Worm (Caenorhabditis elegans) whole organism, L2 larva: ENCODE data around the gene F31F7.2.

ENCODE experiments used
- C34F6.9 ChIP-seq: fragments of 150-350 bp; optimal IDR thresholded peaks from 2 replicates; lab custom pipeline; 2014; ENCODE audit warnings: missing biosample characterization, missing genetic modification characterization
- F13H6.1 ChIP-seq: sonication (generic microtip); optimal IDR thresholded peaks from 2 replicates; lab custom pipeline; 2016; ENCODE audit warnings: missing genetic modification characterization, missing compliant biosample characterization
- R02D3.7 ChIP-seq: fragments of 150-350 bp; optimal IDR thresholded peaks from 2 replicates; lab custom pipeline; 2014; ENCODE audit warnings: missing biosample characterization, missing genetic modification characterization
- Y55F3AM.14 ChIP-seq: fragments of 200-800 bp; sonication (Bioruptor generic); optimal IDR thresholded peaks from 2 replicates; lab custom pipeline; 2018; ENCODE audit warnings: mild to moderate bottlenecking, missing genetic modification characterization, missing compliant biosample characterization
- aly-2 ChIP-seq: fragments of 150-350 bp; optimal IDR thresholded peaks from 2 replicates; lab custom pipeline; 2014; ENCODE audit warnings: missing biosample characterization, missing genetic modification characterization
- ama-1 ChIP-seq: fragments of 150-350 bp; optimal IDR thresholded peaks from 2 replicates; lab custom pipeline; 2018; ENCODE audit warnings: inconsistent platforms
- blmp-1 ChIP-seq: sonication (generic microtip); optimal IDR thresholded peaks from 2 replicates; lab custom pipeline; 2017; ENCODE audit warnings: missing genetic modification characterization, mild to moderate bottlenecking, missing compliant biosample characterization, antibody characterized with exemption, moderate library complexity; ENCODE audit not compliant: insufficient read depth
- ceh-82 ChIP-seq: fragments of 150-350 bp; optimal IDR thresholded peaks from 2 replicates; lab custom pipeline; 2014; ENCODE audit warnings: missing biosample characterization, missing genetic modification characterization
- dmd-4 ChIP-seq: sonication (generic microtip); optimal IDR thresholded peaks from 2 replicates; lab custom pipeline; 2017; ENCODE audit warnings: missing biosample characterization, missing genetic modification characterization
- egl-27 ChIP-seq: sonication (generic microtip); optimal IDR thresholded peaks from 3 replicates; lab custom pipeline; 2017; ENCODE audit warnings: missing biosample characterization, missing genetic modification reagents, missing genetic modification characterization
- fos-1 ChIP-seq: fragments of 150-350 bp; optimal IDR thresholded peaks from 2 replicates; lab custom pipeline; 2014; ENCODE audit warnings: missing biosample characterization, missing genetic modification characterization
- gmeb-1 ChIP-seq: fragments of 150-350 bp; optimal IDR thresholded peaks from 2 replicates; lab custom pipeline; 2014; ENCODE audit warnings: missing biosample characterization, missing genetic modification characterization
- lin-11 ChIP-seq: fragments of 150-350 bp; sonication (generic microtip); optimal IDR thresholded peaks from 2 replicates; lab custom pipeline; 2014; ENCODE audit warnings: missing biosample characterization, missing genetic modification characterization, inconsistent platforms, mixed read lengths
- lin-13 ChIP-seq: fragments of 150-350 bp; optimal IDR thresholded peaks from 2 replicates; lab custom pipeline; 2014; ENCODE audit warnings: missing biosample characterization, missing genetic modification reagents, missing genetic modification characterization
- lsy-2 ChIP-seq, 2 experiments: fragments of 150-350 bp in 1 of 2; sonication (generic microtip) in 1 of 2; optimal IDR thresholded peaks; 2 replicates each; lab custom pipeline; 2014 to 2017; ENCODE audit warnings: missing biosample characterization in 2 of 2, missing genetic modification characterization in 2 of 2
- mab-5 ChIP-seq: fragments of 150-350 bp; optimal IDR thresholded peaks from 2 replicates; lab custom pipeline; 2014; ENCODE audit warnings: missing biosample characterization, missing genetic modification characterization
- mbf-1 ChIP-seq: sonication (generic microtip); optimal IDR thresholded peaks from 2 replicates; lab custom pipeline; 2017; ENCODE audit warnings: missing biosample characterization, missing genetic modification characterization
- mdl-1 ChIP-seq, 2 experiments: fragments of 150-350 bp in 1 of 2; sonication (generic microtip) in 1 of 2; optimal IDR thresholded peaks; 2 replicates each; lab custom pipeline; 2017; ENCODE audit warnings: missing biosample characterization in 2 of 2, missing genetic modification characterization in 2 of 2
- nhr-10 ChIP-seq: sonication (generic microtip); optimal IDR thresholded peaks from 2 replicates; lab custom pipeline; 2017; ENCODE audit warnings: missing biosample characterization, missing genetic modification characterization
- nhr-11 ChIP-seq: fragments of 150-350 bp; optimal IDR thresholded peaks from 2 replicates; lab custom pipeline; 2014; ENCODE audit warnings: missing biosample characterization, missing genetic modification characterization
- nhr-12 ChIP-seq: fragments of 150-350 bp; optimal IDR thresholded peaks from 2 replicates; lab custom pipeline; 2014; ENCODE audit warnings: missing biosample characterization, missing genetic modification characterization
- nhr-129 ChIP-seq: fragments of 150-350 bp; optimal IDR thresholded peaks from 2 replicates; lab custom pipeline; 2014; ENCODE audit warnings: missing biosample characterization, missing genetic modification characterization
- nhr-21 ChIP-seq: fragments of 150-350 bp; optimal IDR thresholded peaks from 2 replicates; lab custom pipeline; 2014; ENCODE audit warnings: missing biosample characterization, missing genetic modification characterization
- nhr-25 ChIP-seq: fragments of 150-350 bp; sonication (generic microtip); optimal IDR thresholded peaks from 3 replicates; lab custom pipeline; 2014; ENCODE audit warnings: missing biosample characterization, missing genetic modification characterization
- nhr-6 ChIP-seq: fragments of 150-350 bp; optimal IDR thresholded peaks from 2 replicates; lab custom pipeline; 2014; ENCODE audit warnings: missing biosample characterization, missing genetic modification characterization
- nhr-77 ChIP-seq: fragments of 150-350 bp; optimal IDR thresholded peaks from 2 replicates; lab custom pipeline; 2014; ENCODE audit warnings: missing biosample characterization, missing genetic modification characterization
- peb-1 ChIP-seq: fragments of 150-350 bp; optimal IDR thresholded peaks from 2 replicates; lab custom pipeline; 2014; ENCODE audit warnings: missing biosample characterization, missing genetic modification characterization
- sem-4 ChIP-seq: fragments of 150-350 bp; optimal IDR thresholded peaks from 2 replicates; lab custom pipeline; 2014; ENCODE audit warnings: missing biosample characterization, missing genetic modification reagents, missing genetic modification characterization
- sma-3 ChIP-seq: sonication (generic microtip); optimal IDR thresholded peaks from 2 replicates; lab custom pipeline; 2016; ENCODE audit warnings: missing genetic modification reagents, missing genetic modification characterization, missing compliant biosample characterization
- sma-9 ChIP-seq, 2 experiments: fragments of 150-350 bp in 1 of 2; sonication (generic microtip) in 1 of 2; optimal IDR thresholded peaks; 2 replicates each; lab custom pipeline; 2014 to 2016; ENCODE audit warnings: missing genetic modification characterization in 2 of 2, mild to moderate bottlenecking in 1 of 2, missing biosample characterization in 1 of 2, missing compliant biosample characterization in 1 of 2, missing genetic modification reagents in 1 of 2, moderate library complexity in 1 of 2
- snpc-4 ChIP-seq: fragments of 150-350 bp; optimal IDR thresholded peaks from 2 replicates; lab custom pipeline; 2014; ENCODE audit warnings: missing biosample characterization, missing genetic modification characterization
- unc-55 ChIP-seq: fragments of 150-350 bp; sonication (generic microtip); optimal IDR thresholded peaks from 3 replicates; lab custom pipeline; 2014; ENCODE audit warnings: missing biosample characterization, missing genetic modification reagents, missing genetic modification characterization
- unc-62 ChIP-seq: fragments of 150-350 bp; optimal IDR thresholded peaks from 2 replicates; lab custom pipeline; 2014; ENCODE audit warnings: missing biosample characterization, missing genetic modification reagents, missing genetic modification characterization
- ztf-11 ChIP-seq: sonication (generic microtip); optimal IDR thresholded peaks from 2 replicates; lab custom pipeline; 2017; ENCODE audit warnings: missing biosample characterization, missing genetic modification characterization
- ztf-4 ChIP-seq: fragments of 150-350 bp; optimal IDR thresholded peaks from 2 replicates; lab custom pipeline; 2014; ENCODE audit warnings: missing biosample characterization, missing genetic modification characterization

The F31F7.2 gene

DNA sequence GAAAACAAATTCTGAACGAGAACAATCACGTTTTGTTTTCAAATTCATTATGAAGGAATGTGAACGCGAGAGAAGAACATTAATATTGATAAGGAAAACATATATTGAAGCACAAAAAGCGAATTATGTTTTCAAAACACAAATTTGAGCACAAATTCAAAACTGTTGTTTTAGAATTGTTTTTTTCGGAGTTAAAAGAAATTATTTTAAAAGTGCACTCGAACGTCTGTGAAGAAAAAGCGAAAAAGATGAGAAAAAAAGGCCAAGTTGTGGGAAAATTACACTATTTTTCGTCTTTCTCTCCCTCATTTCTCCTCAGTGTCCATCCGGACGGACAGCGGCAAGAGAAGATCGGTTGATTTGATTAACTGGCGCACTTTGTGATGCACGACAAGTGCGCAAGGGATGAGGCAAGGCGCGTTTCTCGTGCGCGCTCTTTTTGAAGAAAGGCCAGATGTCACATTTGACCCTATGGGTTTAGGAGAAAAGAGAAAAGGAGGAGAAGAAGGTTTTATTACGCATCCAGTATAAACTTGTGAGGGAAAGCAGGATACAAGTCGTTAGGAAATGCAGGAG lies 3.3 kb upstream of the F31F7.2 start, which contains the start of gene mrck-1 (continued):
- TF ChIP-seq ceh-82 (tag; lab: Kevin White, UChicago) (peak; percentile 77), lin-13 (GFP tag; lab: Kevin White, UChicago) (peak; percentile 91), unc-55 (GFP tag; lab: Kevin White, UChicago) (peak; percentile 86), F13H6.1 (tag; lab: Kevin White, UChicago) (peak; percentile 97), aly-2 (tag; lab: Kevin White, UChicago) (no peak), blmp-1 (tag; lab: Kevin White, UChicago) (peak; percentile 54)

DNA sequence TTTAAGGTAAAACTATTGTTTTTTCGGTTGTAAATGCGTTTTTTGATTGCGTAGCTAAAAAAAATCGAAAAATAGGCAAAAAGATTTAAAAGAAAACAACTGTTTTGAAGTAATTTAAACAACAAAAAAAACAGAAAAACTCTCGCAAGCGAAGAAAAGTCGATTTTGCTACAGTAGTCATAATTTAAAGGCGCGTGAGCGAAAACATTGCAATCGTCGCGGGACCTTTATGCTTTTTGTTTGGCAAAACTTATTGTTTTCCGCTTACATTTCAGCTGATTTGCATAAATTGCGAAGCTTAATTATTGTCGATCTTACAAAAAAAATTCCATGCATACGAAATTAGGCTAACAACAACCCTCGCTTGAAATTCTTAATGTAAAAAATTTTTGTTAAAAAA lies 2.7 kb upstream of the F31F7.2 start:
- no peak for TF ChIP-seq aly-2 (tag; lab: Kevin White, UChicago)
- no peak for TF ChIP-seq sem-4 (tag; lab: Kevin White, UChicago)
- TF ChIP-seq mdl-1 (tag; optimal IDR thresholded peaks at IDR 0.05; lab: Kevin White, UChicago) = no peak
- TF ChIP-seq nhr-77 (tag; lab: Kevin White, UChicago) = no peak
- TF ChIP-seq ama-1 (lab: Kevin White, UChicago) = no peak
- no peak for TF ChIP-seq nhr-6 (tag; lab: Kevin White, UChicago)
- TF ChIP-seq sma-3 (GFP tag; lab: Kevin White, UChicago) = no peak
- TF ChIP-seq Y55F3AM.14 (GFP tag; lab: Kevin White, UChicago) = no peak
- TF ChIP-seq nhr-10 (tag; lab: Kevin White, UChicago) = no peak
- no peak for TF ChIP-seq ceh-82 (tag; lab: Kevin White, UChicago)
- no peak for TF ChIP-seq snpc-4 (tag; lab: Kevin White, UChicago)

ce11 chrV:6268526-6268925 lies 2.1 kb upstream of the F31F7.2 start:
- TF ChIP-seq F13H6.1 (tag; lab: Kevin White, UChicago) (no peak), unc-55 (GFP tag; lab: Kevin White, UChicago) (peak; percentile 39)
- TF ChIP-seq, all 48 proteins: peak for 1

ce11 chrV:6268961-6269360 lies 1.7 kb upstream of the F31F7.2 start:
- TF ChIP-seq fos-1 (tag; lab: Kevin White, UChicago) (peak; percentile 9), R02D3.7 (no peak), C34F6.9 (tag; lab: Kevin White, UChicago) (peak; percentile 12)
- TF ChIP-seq, all 48 proteins: peak for 2

ce11 chrV:6270097-6270496 lies 555 bp upstream of the F31F7.2 start:
- no peak for TF ChIP-seq egl-27 (tag; lab: Kevin White, UChicago)
- no peak for TF ChIP-seq peb-1 (tag; lab: Kevin White, UChicago)
- TF ChIP-seq gmeb-1 (tag; lab: Kevin White, UChicago) = no peak
- peak; percentile 43 for TF ChIP-seq nhr-129
- TF ChIP-seq nhr-21 = no peak
- TF ChIP-seq sem-4 (tag; lab: Kevin White, UChicago) = no peak
- TF ChIP-seq blmp-1 (tag; lab: Kevin White, UChicago) = no peak
- peak; percentile 4 for TF ChIP-seq sma-9 (GFP tag; optimal IDR thresholded peaks at IDR 0.05; lab: Kevin White, UChicago)
- TF ChIP-seq sma-9 (tag; optimal IDR thresholded peaks at IDR 0.05; lab: Kevin White, UChicago) = no peak
- TF ChIP-seq C34F6.9 (tag; lab: Kevin White, UChicago) = peak; percentile 16
- no peak for TF ChIP-seq lin-11
- no peak for TF ChIP-seq ztf-11 (tag; lab: Kevin White, UChicago)
- TF ChIP-seq unc-62 (GFP tag; lab: Kevin White, UChicago) = no peak
- TF ChIP-seq mab-5 (tag; lab: Kevin White, UChicago) = peak; percentile 18
- no peak for TF ChIP-seq nhr-11
- TF ChIP-seq ceh-82 (tag; lab: Kevin White, UChicago) = no peak
- no peak for TF ChIP-seq mdl-1 (tag; optimal IDR thresholded peaks at IDR 0.05; lab: Kevin White, UChicago)
- no peak for TF ChIP-seq ama-1 (lab: Kevin White, UChicago)
- no peak for TF ChIP-seq unc-55 (GFP tag; lab: Kevin White, UChicago)
- TF ChIP-seq ztf-4 (tag; lab: Kevin White, UChicago) = no peak
- TF ChIP-seq mbf-1 (tag; lab: Kevin White, UChicago) = no peak
- TF ChIP-seq nhr-12 (tag; lab: Kevin White, UChicago) = no peak
- TF ChIP-seq nhr-77 (tag; lab: Kevin White, UChicago) = no peak
- no peak for TF ChIP-seq nhr-25 (tag; lab: Kevin White, UChicago)
- TF ChIP-seq F13H6.1 (tag; lab: Kevin White, UChicago) = peak; percentile 42
- TF ChIP-seq dmd-4 (tag; lab: Kevin White, UChicago) = no peak
- TF ChIP-seq snpc-4 (tag; lab: Kevin White, UChicago) = no peak
- no peak for TF ChIP-seq sma-3 (GFP tag; lab: Kevin White, UChicago)
- no peak for TF ChIP-seq nhr-10 (tag; lab: Kevin White, UChicago)
- TF ChIP-seq nhr-6 (tag; lab: Kevin White, UChicago) = no peak
- TF ChIP-seq lsy-2 (tag; optimal IDR thresholded peaks at IDR 0.05; lab: Kevin White, UChicago) = no peak
- no peak for TF ChIP-seq fos-1 (tag; lab: Kevin White, UChicago)
- TF ChIP-seq, all 48 proteins: peak for 5
